Fruit fly (Drosophila melanogaster) whole organism, embryonic: ENCODE results near the gene dgrn.

ENCODE experiments used
- CG10274 ChIP-seq: fragments of 200-800 bp; sonication (Bioruptor generic); optimal IDR thresholded peaks from 3 replicates; lab custom pipeline; 2017; ENCODE audit warnings: missing biosample characterization, mild to moderate bottlenecking, missing genetic modification characterization
- CG10366 ChIP-seq: fragments of 200-800 bp; sonication (Bioruptor generic); IDR thresholded peaks from 2 replicates; pipeline ENCODE4 v1.3.6; 2022; ENCODE audit warnings: missing biosample characterization, missing genetic modification characterization
- CG10654 ChIP-seq: fragments of 200-800 bp; sonication (Bioruptor generic); optimal IDR thresholded peaks from 2 replicates; lab custom pipeline; 2016; ENCODE audit warnings: missing biosample characterization, missing genetic modification characterization
- CG11247 ChIP-seq: fragments of 200-800 bp; sonication (Bioruptor generic); IDR thresholded peaks from 2 replicates; pipeline ENCODE4 v1.3.6; 2022; ENCODE audit warnings: missing biosample characterization, missing genetic modification characterization
- CG12155 ChIP-seq: fragments of 200-800 bp; sonication (Bioruptor generic); optimal IDR thresholded peaks from 3 replicates; lab custom pipeline; 2016; ENCODE audit warnings: missing biosample characterization, missing genetic modification characterization
- CG12391 ChIP-seq: fragments of 200-800 bp; sonication (Bioruptor generic); optimal IDR thresholded peaks from 3 replicates; lab custom pipeline; 2018; ENCODE audit warnings: missing biosample characterization, mild to moderate bottlenecking, missing genetic modification characterization, moderate library complexity
- CG12744 ChIP-seq: fragments of 200-800 bp; sonication (Bioruptor generic); optimal IDR thresholded peaks from 2 replicates; lab custom pipeline; 2016; ENCODE audit warnings: missing biosample characterization, missing genetic modification characterization
- CG13296 ChIP-seq: fragments of 200-800 bp; sonication (Bioruptor generic); optimal IDR thresholded peaks from 3 replicates; lab custom pipeline; 2018; ENCODE audit warnings: missing biosample characterization, mild to moderate bottlenecking, missing genetic modification characterization
- CG14965 ChIP-seq: fragments of 200-800 bp; sonication (Bioruptor generic); optimal IDR thresholded peaks from 2 replicates; lab custom pipeline; 2016; ENCODE audit warnings: missing biosample characterization, missing genetic modification characterization, borderline replicate concordance
- CG16863 ChIP-seq: fragments of 200-800 bp; sonication (Bioruptor generic); optimal IDR thresholded peaks from 3 replicates; lab custom pipeline; 2016; ENCODE audit warnings: missing biosample characterization, missing genetic modification characterization
- CG17361 ChIP-seq: fragments of 200-800 bp; sonication (Bioruptor generic); IDR thresholded peaks from 3 replicates; pipeline ENCODE4 v1.3.6; 2022; ENCODE audit warnings: missing biosample characterization, missing genetic modification characterization
- CG30431 ChIP-seq: fragments of 200-800 bp; sonication (Bioruptor generic); optimal IDR thresholded peaks from 2 replicates; lab custom pipeline; 2017; ENCODE audit warnings: missing biosample characterization, missing genetic modification characterization
- CG3065 ChIP-seq: fragments of 200-800 bp; sonication (Bioruptor generic); optimal IDR thresholded peaks from 2 replicates; lab custom pipeline; 2016; ENCODE audit warnings: missing biosample characterization, missing genetic modification characterization
- CG31388 ChIP-seq: fragments of 200-800 bp; sonication (Bioruptor generic); optimal IDR thresholded peaks from 2 replicates; lab custom pipeline; 2016; ENCODE audit warnings: missing biosample characterization, missing genetic modification characterization
- CG4404 ChIP-seq: fragments of 200-800 bp; sonication (Bioruptor generic); IDR thresholded peaks from 2 replicates; pipeline ENCODE4 v1.3.6; 2022; ENCODE audit warnings: missing biosample characterization, missing genetic modification characterization
- CG4707 ChIP-seq: fragments of 200-800 bp; sonication (Bioruptor generic); optimal IDR thresholded peaks from 2 replicates; lab custom pipeline; 2018; ENCODE audit warnings: missing biosample characterization, mild to moderate bottlenecking, missing genetic modification characterization, moderate library complexity
- CG6791 ChIP-seq: fragments of 200-800 bp; sonication (Bioruptor generic); IDR thresholded peaks from 3 replicates; pipeline ENCODE4 v1.3.6; 2022; ENCODE audit warnings: missing biosample characterization, missing genetic modification characterization; ENCODE audit not compliant: partially characterized antibody
- CG6854 ChIP-seq: fragments of 200-800 bp; sonication (Bioruptor generic); optimal IDR thresholded peaks from 3 replicates; lab custom pipeline; 2017; ENCODE audit warnings: missing biosample characterization, mild to moderate bottlenecking, missing genetic modification characterization
- CG7786 ChIP-seq: fragments of 200-800 bp; sonication (Bioruptor generic); optimal IDR thresholded peaks from 2 replicates; lab custom pipeline; 2016; ENCODE audit warnings: missing biosample characterization, missing genetic modification characterization
- CG7839 ChIP-seq: fragments of 200-800 bp; sonication (Bioruptor generic); optimal IDR thresholded peaks from 3 replicates; lab custom pipeline; 2018; ENCODE audit warnings: missing biosample characterization, mild to moderate bottlenecking, missing genetic modification characterization, moderate library complexity
- CG8290 ChIP-seq, 3 experiments: fragments of 200-800 bp; sonication (Bioruptor generic); optimal IDR thresholded peaks; 2 replicates each; lab custom pipeline; 2016 to 2019; ENCODE audit warnings: missing biosample characterization in 3 of 3, missing genetic modification characterization in 3 of 3, mild to moderate bottlenecking in 2 of 3, moderate library complexity in 1 of 3
- Camta ChIP-seq: fragments of 200-800 bp; sonication (Bioruptor generic); optimal IDR thresholded peaks from 2 replicates; lab custom pipeline; 2016; ENCODE audit warnings: missing biosample characterization, missing genetic modification characterization
- CoRest ChIP-seq: fragments of 200-800 bp; sonication (Bioruptor generic); optimal IDR thresholded peaks from 3 replicates; lab custom pipeline; 2018; ENCODE audit warnings: missing biosample characterization, mild to moderate bottlenecking, missing genetic modification characterization, moderate library complexity
- Doc3 ChIP-seq: fragments of 200-800 bp; sonication (Bioruptor generic); IDR thresholded peaks from 3 replicates; pipeline ENCODE4 v1.3.6; 2022; ENCODE audit warnings: missing biosample characterization, missing genetic modification characterization; ENCODE audit not compliant: partially characterized antibody
- Eip74EF ChIP-seq, 2 experiments: fragments of 200-800 bp in 1 of 2; fragments of >200 bp in 1 of 2; sonication (Bioruptor generic) in 1 of 2; optimal IDR thresholded peaks; 2 replicates each; lab custom pipeline; 2017 to 2019; ENCODE audit warnings: missing biosample characterization in 2 of 2, missing genetic modification characterization in 2 of 2, mild to moderate bottlenecking in 1 of 2, moderate library complexity in 1 of 2
- Lim3 ChIP-seq: fragments of 200-800 bp; sonication (Bioruptor generic); IDR thresholded peaks from 2 replicates; pipeline ENCODE4 v1.3.6; 2022; ENCODE audit warnings: missing biosample characterization, missing genetic modification characterization
- Meics ChIP-seq: fragments of 200-800 bp; sonication (Bioruptor generic); optimal IDR thresholded peaks from 2 replicates; lab custom pipeline; 2017; ENCODE audit warnings: missing biosample characterization, mild to moderate bottlenecking, missing genetic modification characterization
- NC2α ChIP-seq: fragments of 200-800 bp; sonication (Bioruptor generic); optimal IDR thresholded peaks from 2 replicates; lab custom pipeline; 2016; ENCODE audit warnings: missing biosample characterization, missing genetic modification characterization
- PHDP ChIP-seq: fragments of 200-800 bp; sonication (Bioruptor generic); optimal IDR thresholded peaks from 3 replicates; lab custom pipeline; 2018; ENCODE audit warnings: missing biosample characterization, mild to moderate bottlenecking, missing genetic modification characterization, moderate library complexity
- Poxn ChIP-seq: fragments of 200-800 bp; sonication (Bioruptor generic); IDR thresholded peaks from 2 replicates; pipeline ENCODE4 v1.3.6; 2022; ENCODE audit warnings: missing biosample characterization, missing genetic modification characterization
- btn ChIP-seq: fragments of 200-800 bp; sonication (Bioruptor generic); optimal IDR thresholded peaks from 2 replicates; lab custom pipeline; 2016; ENCODE audit warnings: missing biosample characterization, missing genetic modification characterization
- cas ChIP-seq: fragments of 200-800 bp; sonication (Bioruptor generic); IDR thresholded peaks from 2 replicates; pipeline ENCODE4 v1.3.6; 2022; ENCODE audit warnings: missing biosample characterization, missing genetic modification characterization
- chinmo ChIP-seq: fragments of 200-800 bp; sonication (Bioruptor generic); IDR thresholded peaks from 4 replicates; pipeline ENCODE4 v1.3.6; 2022; ENCODE audit warnings: missing biosample characterization, missing genetic modification characterization; ENCODE audit not compliant: partially characterized antibody
- crol ChIP-seq: fragments of 200-800 bp; sonication (Bioruptor generic); IDR thresholded peaks from 2 replicates; pipeline ENCODE4 v1.3.6; 2022; ENCODE audit warnings: missing biosample characterization, missing genetic modification characterization
- danr ChIP-seq: fragments of 200-800 bp; sonication (Bioruptor generic); IDR thresholded peaks from 2 replicates; pipeline ENCODE4 v1.3.6; 2022; ENCODE audit warnings: missing biosample characterization, missing genetic modification characterization
- dmrt11E ChIP-seq: fragments of 200-800 bp; sonication (Bioruptor generic); optimal IDR thresholded peaks from 3 replicates; lab custom pipeline; 2018; ENCODE audit warnings: missing biosample characterization, mild to moderate bottlenecking, missing genetic modification characterization, moderate library complexity
- eyg ChIP-seq: fragments of 200-800 bp; sonication (Bioruptor generic); optimal IDR thresholded peaks from 3 replicates; lab custom pipeline; 2016; ENCODE audit warnings: missing biosample characterization, missing genetic modification characterization
- gro ChIP-seq: fragments of 200-800 bp; sonication (Bioruptor generic); optimal IDR thresholded peaks from 2 replicates; lab custom pipeline; 2016; ENCODE audit warnings: missing biosample characterization, missing genetic modification characterization
- gsb ChIP-seq: fragments of 200-800 bp; sonication (Bioruptor generic); IDR thresholded peaks from 2 replicates; pipeline ENCODE4 v1.3.6; 2022; ENCODE audit warnings: missing biosample characterization, missing genetic modification characterization
- lilli ChIP-seq: fragments of 200-800 bp; sonication (Bioruptor generic); optimal IDR thresholded peaks from 3 replicates; lab custom pipeline; 2016; ENCODE audit warnings: missing biosample characterization, missing genetic modification characterization
- mam ChIP-seq: fragments of 200-800 bp; sonication (Bioruptor generic); optimal IDR thresholded peaks from 3 replicates; lab custom pipeline; 2016; ENCODE audit warnings: missing biosample characterization, missing genetic modification characterization
- nerfin-2 ChIP-seq: fragments of 200-800 bp; sonication (Bioruptor generic); IDR thresholded peaks from 2 replicates; pipeline ENCODE4 v1.3.6; 2022; ENCODE audit warnings: missing biosample characterization, missing genetic modification characterization; ENCODE audit not compliant: partially characterized antibody
- p53 ChIP-seq: fragments of 200-800 bp; sonication (Bioruptor generic); optimal IDR thresholded peaks from 2 replicates; lab custom pipeline; 2016; ENCODE audit warnings: missing biosample characterization, missing genetic modification characterization
- peb ChIP-seq: fragments of 200-800 bp; sonication (Bioruptor generic); IDR thresholded peaks from 2 replicates; pipeline ENCODE4 v1.3.6; 2022; ENCODE audit warnings: missing biosample characterization, missing genetic modification characterization
- ranshi ChIP-seq: fragments of 200-800 bp; sonication (Bioruptor generic); IDR thresholded peaks from 2 replicates; pipeline ENCODE4 v1.3.6; 2022; ENCODE audit warnings: missing biosample characterization, missing genetic modification characterization
- slbo ChIP-seq: fragments of 200-800 bp; sonication (Bioruptor generic); IDR thresholded peaks from 2 replicates; pipeline ENCODE4 v1.3.6; 2022; ENCODE audit warnings: missing biosample characterization, missing genetic modification characterization
- stwl ChIP-seq: fragments of 200-800 bp; sonication (Bioruptor generic); optimal IDR thresholded peaks from 3 replicates; lab custom pipeline; 2018; ENCODE audit warnings: missing biosample characterization, mild to moderate bottlenecking, missing genetic modification characterization, moderate library complexity
- sug ChIP-seq: fragments of 200-800 bp; optimal IDR thresholded peaks from 2 replicates; lab custom pipeline; 2019; ENCODE audit warnings: missing biosample characterization, mild to moderate bottlenecking, missing genetic modification characterization, moderate library complexity
- trh ChIP-seq: fragments of 200-800 bp; sonication (Bioruptor generic); optimal IDR thresholded peaks from 2 replicates; lab custom pipeline; 2016; ENCODE audit warnings: missing biosample characterization, missing genetic modification characterization
- wdn ChIP-seq: fragments of 200-800 bp; sonication (Bioruptor generic); IDR thresholded peaks from 2 replicates; pipeline ENCODE4 v1.3.6; 2022; ENCODE audit warnings: missing biosample characterization, missing genetic modification characterization
- zen ChIP-seq: fragments of 200-800 bp; sonication (Bioruptor generic); optimal IDR thresholded peaks from 3 replicates; lab custom pipeline; 2018; ENCODE audit warnings: missing biosample characterization, mild to moderate bottlenecking, missing genetic modification characterization, moderate library complexity

The dgrn gene

dm6 chr3R:5824456-5824855, at the start of gene dgrn, which contains the start of gene Sec20 (continued):
- peak; percentile 88 for TF ChIP-seq CG12391
- TF ChIP-seq CG4404 (GFP tag; lab: Robert Waterston, UW): peak; percentile 53
- peak; percentile 76 for TF ChIP-seq lilli
- 0 out of 2 replicates have a peak, but pooled peaks have one; percentile 21 for TF ChIP-seq ranshi (GFP tag; lab: Robert Waterston, UW)
- TF ChIP-seq CG16863 (GFP tag; lab: Kevin White, UChicago): no peak
- TF ChIP-seq gro: peak; percentile 6
- TF ChIP-seq Meics (GFP tag; lab: Kevin White, UChicago): peak; percentile 46
- TF ChIP-seq crol (GFP tag; lab: Robert Waterston, UW): no peak
- no peak for TF ChIP-seq cas (GFP tag; lab: Robert Waterston, UW)
- TF ChIP-seq eyg (GFP tag; lab: Kevin White, UChicago): no peak
- TF ChIP-seq CG7786 (GFP tag; lab: Kevin White, UChicago): peak; percentile 39
- peak; percentile 42 for TF ChIP-seq CG3065 (GFP tag; lab: Kevin White, UChicago)
- peak; percentile 84 for TF ChIP-seq slbo
- peak; percentile 69 for TF ChIP-seq zen
- peak; percentile 75 for TF ChIP-seq dmrt11E (tag; lab: Kevin White, UChicago)
- peak; percentile 84 for TF ChIP-seq nerfin-2
- peak; percentile 50 for TF ChIP-seq CG10654 (GFP tag; lab: Kevin White, UChicago)
- TF ChIP-seq CG4707 (GFP tag; lab: Kevin White, UChicago): no peak
- no peak for TF ChIP-seq Lim3 (GFP tag; lab: Robert Waterston, UW)
- TF ChIP-seq gsb (GFP tag; lab: Robert Waterston, UW): no peak
- TF ChIP-seq CG8290 (GFP tag; optimal IDR thresholded peaks at IDR 0.05; lab: Kevin White, UChicago): peak; percentile 69
- TF ChIP-seq CG8290 (tag; optimal IDR thresholded peaks at IDR 0.05; lab: Kevin White, UChicago): no peak
- TF ChIP-seq CG12155 (GFP tag; lab: Kevin White, UChicago): peak; percentile 75
- no peak for TF ChIP-seq CG12744 (GFP tag; lab: Kevin White, UChicago)
- peak; percentile 59 for TF ChIP-seq danr
- TF ChIP-seq Camta (GFP tag; lab: Kevin White, UChicago): no peak
- TF ChIP-seq wdn (GFP tag; lab: Robert Waterston, UW): no peak
- no peak for TF ChIP-seq CG6854 (GFP tag; lab: Kevin White, UChicago)
- TF ChIP-seq sug (tag; lab: Kevin White, UChicago): peak; percentile 79
- TF ChIP-seq CG13296 (GFP tag; lab: Kevin White, UChicago): peak; percentile 38
- no peak for TF ChIP-seq trh (GFP tag; lab: Kevin White, UChicago)
- no peak for TF ChIP-seq btn (GFP tag; lab: Kevin White, UChicago)
- TF ChIP-seq CG6791 (GFP tag; lab: Robert Waterston, UW): peak; percentile 92
- no peak for TF ChIP-seq p53 (GFP tag; lab: Kevin White, UChicago)
- no peak for TF ChIP-seq peb
- TF ChIP-seq CG14965 (GFP tag; lab: Kevin White, UChicago): no peak
- TF ChIP-seq chinmo (GFP tag; lab: Robert Waterston, UW): peak; percentile 85; the same call in 3 of the 4 replicates
- no peak for TF ChIP-seq Poxn (GFP tag; lab: Robert Waterston, UW)
- no peak for TF ChIP-seq NC2α (GFP tag; lab: Kevin White, UChicago)
- peak; percentile 77 for TF ChIP-seq PHDP (tag; lab: Kevin White, UChicago)
- TF ChIP-seq CG10366 (GFP tag; lab: Robert Waterston, UW): peak; percentile 18; the same call in 1 of the 2 replicates
- peak; percentile 82 for TF ChIP-seq CoRest
- TF ChIP-seq stwl (tag; lab: Kevin White, UChicago): peak; percentile 90
- TF ChIP-seq mam: peak; percentile 51
- TF ChIP-seq Eip74EF (GFP tag; optimal IDR thresholded peaks at IDR 0.05; lab: Kevin White, UChicago): no peak
- no peak for TF ChIP-seq CG10274 (GFP tag; lab: Kevin White, UChicago)
- TF ChIP-seq CG17361 (GFP tag; lab: Robert Waterston, UW): peak; percentile 82
- TF ChIP-seq Doc3 (GFP tag; lab: Robert Waterston, UW): peak; percentile 91
- TF ChIP-seq CG30431: no peak
- TF ChIP-seq CG11247: peak; percentile 74
- TF ChIP-seq CG7839 (tag; lab: Kevin White, UChicago): peak; percentile 62
- TF ChIP-seq CG31388 (GFP tag; lab: Kevin White, UChicago): no peak
